Worm (Caenorhabditis elegans) whole organism, L4 larva: Measurements from ENCODE around the gene icl-1.
A peak's percentile ranks its signal among the peaks of the same experiment; 100 is the strongest.

Experiments
- D1046.2 ChIP-seq: fragments of 200-800 bp; sonication (Bioruptor generic); IDR thresholded peaks from 2 replicates; pipeline ENCODE4 v1.3.6; 2022; ENCODE audit warnings: missing genetic modification characterization, missing compliant biosample characterization
- F37D6.2 ChIP-seq: sonication (generic microtip); optimal IDR thresholded peaks from 2 replicates; lab custom pipeline; 2016; ENCODE audit warnings: mild to moderate bottlenecking, missing genetic modification characterization, missing compliant biosample characterization
- F49E8.2 ChIP-seq: sonication (generic microtip); optimal IDR thresholded peaks from 2 replicates; lab custom pipeline; 2016; ENCODE audit warnings: missing compliant biosample characterization, mild to moderate bottlenecking, missing genetic modification characterization, borderline replicate concordance
- Y105C5A.15 ChIP-seq: fragments of 200-800 bp; sonication (Bioruptor generic); IDR thresholded peaks from 2 replicates; pipeline ENCODE4 v1.3.6; 2022; ENCODE audit warnings: missing genetic modification characterization, missing compliant biosample characterization
- Y5F2A.4 ChIP-seq: fragments of 200-800 bp; sonication (Bioruptor generic); optimal IDR thresholded peaks from 2 replicates; lab custom pipeline; 2018; ENCODE audit warnings: mild to moderate bottlenecking, missing genetic modification characterization, missing compliant biosample characterization
- Y75B8A.6 ChIP-seq: fragments of 200-800 bp; sonication (Bioruptor generic); IDR thresholded peaks from 2 replicates; pipeline ENCODE4 v1.3.6; 2022; ENCODE audit warnings: missing genetic modification reagents, missing genetic modification characterization, missing compliant biosample characterization
- ZK337.2 ChIP-seq: fragments of 200-800 bp; sonication (Bioruptor generic); IDR thresholded peaks from 2 replicates; pipeline ENCODE4 v1.3.6; 2022; ENCODE audit warnings: missing genetic modification reagents, missing genetic modification characterization, missing compliant biosample characterization
- aha-1 ChIP-seq: fragments of 150-350 bp; peaks from one replicate; lab custom pipeline; 2014; ENCODE audit warnings: missing biosample characterization, missing genetic modification characterization
- aly-2 ChIP-seq: sonication (generic microtip); optimal IDR thresholded peaks from 2 replicates; lab custom pipeline; 2018; ENCODE audit warnings: missing biosample characterization, missing genetic modification characterization
- attf-4 ChIP-seq: sonication (generic microtip); optimal IDR thresholded peaks from 3 replicates; lab custom pipeline; 2017; ENCODE audit warnings: missing biosample characterization, missing genetic modification characterization
- ceh-20 ChIP-seq: fragments of 200-800 bp; sonication (Bioruptor generic); IDR thresholded peaks from 2 replicates; pipeline ENCODE4 v1.3.6; 2022; ENCODE audit warnings: missing genetic modification reagents, missing genetic modification characterization, missing compliant biosample characterization
- ceh-32 ChIP-seq: sonication (generic microtip); optimal IDR thresholded peaks from 2 replicates; lab custom pipeline; 2016; ENCODE audit warnings: mild to moderate bottlenecking, missing genetic modification characterization, missing compliant biosample characterization; ENCODE audit not compliant: poor library complexity
- ceh-62 ChIP-seq: sonication (generic microtip); optimal IDR thresholded peaks from 2 replicates; lab custom pipeline; 2017; ENCODE audit warnings: missing biosample characterization, missing genetic modification characterization
- daf-12 ChIP-seq: fragments of 150-350 bp; optimal IDR thresholded peaks from 2 replicates; lab custom pipeline; 2014; ENCODE audit warnings: missing biosample characterization, missing genetic modification reagents, missing genetic modification characterization
- dmd-6 ChIP-seq: fragments of 200-800 bp; sonication (Bioruptor generic); IDR thresholded peaks from 2 replicates; pipeline ENCODE4 v1.3.6; 2022; ENCODE audit warnings: missing genetic modification reagents, missing genetic modification characterization, missing compliant biosample characterization
- dmd-8 ChIP-seq: fragments of 200-800 bp; sonication (Bioruptor generic); IDR thresholded peaks from 2 replicates; pipeline ENCODE4 v1.3.6; 2022; ENCODE audit warnings: missing genetic modification characterization, missing compliant biosample characterization
- dmd-9 ChIP-seq: fragments of 200-800 bp; sonication (Bioruptor generic); IDR thresholded peaks from 2 replicates; pipeline ENCODE4 v1.3.6; 2022; ENCODE audit warnings: missing genetic modification reagents, missing genetic modification characterization, missing compliant biosample characterization
- egl-43 ChIP-seq: fragments of 200-800 bp; sonication (Bioruptor generic); IDR thresholded peaks from 2 replicates; pipeline ENCODE4 v1.3.6; 2022; ENCODE audit warnings: missing genetic modification reagents, missing genetic modification characterization, missing compliant biosample characterization
- gei-8 ChIP-seq: fragments of 200-800 bp; sonication (Bioruptor generic); optimal IDR thresholded peaks from 2 replicates; lab custom pipeline; 2018; ENCODE audit warnings: mild to moderate bottlenecking, missing genetic modification characterization, missing compliant biosample characterization
- hlh-11 ChIP-seq: fragments of 200-800 bp; sonication (Bioruptor generic); optimal IDR thresholded peaks from 2 replicates; lab custom pipeline; 2018; ENCODE audit warnings: mild to moderate bottlenecking, missing genetic modification characterization, missing compliant biosample characterization
- jun-1 ChIP-seq: fragments of 150-350 bp; optimal IDR thresholded peaks from 2 replicates; lab custom pipeline; 2014; ENCODE audit warnings: missing biosample characterization, missing genetic modification reagents, missing genetic modification characterization
- lim-7 ChIP-seq: fragments of 200-800 bp; sonication (Bioruptor generic); IDR thresholded peaks from 2 replicates; pipeline ENCODE4 v1.3.6; 2022; ENCODE audit warnings: missing genetic modification characterization, missing compliant biosample characterization
- lin-1 ChIP-seq: fragments of 200-800 bp; sonication (Bioruptor generic); IDR thresholded peaks from 2 replicates; pipeline ENCODE4 v1.3.6; 2022; ENCODE audit warnings: missing genetic modification reagents, missing genetic modification characterization, missing compliant biosample characterization
- lin-29 ChIP-seq: fragments of 200-800 bp; sonication (Bioruptor generic); IDR thresholded peaks from 2 replicates; pipeline ENCODE4 v1.3.6; 2022; ENCODE audit warnings: missing genetic modification reagents, missing genetic modification characterization, missing compliant biosample characterization
- lir-3 ChIP-seq: sonication (generic microtip); optimal IDR thresholded peaks from 2 replicates; lab custom pipeline; 2016; ENCODE audit warnings: mild to moderate bottlenecking, missing genetic modification characterization, missing compliant biosample characterization
- lsy-2 ChIP-seq, 2 experiments: fragments of 150-350 bp in 1 of 2; sonication (generic microtip) in 1 of 2; optimal IDR thresholded peaks; 2 replicates each; lab custom pipeline; 2014 to 2017; ENCODE audit warnings: missing biosample characterization in 2 of 2, missing genetic modification characterization in 2 of 2
- madf-5 ChIP-seq, 2 experiments: fragments of 200-800 bp; sonication (Bioruptor generic); IDR thresholded peaks; 2 replicates each; pipeline ENCODE4 v1.3.6; 2022; ENCODE audit warnings: missing compliant biosample characterization in 2 of 2, missing genetic modification characterization in 2 of 2
- madf-9 ChIP-seq: fragments of 200-800 bp; sonication (Bioruptor generic); conservative IDR thresholded peaks from 2 replicates; pipeline ENCODE4 v1.3.6; 2022; ENCODE audit warnings: missing genetic modification reagents, missing genetic modification characterization, missing compliant biosample characterization
- mdt-29 ChIP-seq: fragments of 200-800 bp; sonication (Bioruptor generic); IDR thresholded peaks from 2 replicates; pipeline ENCODE4 v1.3.6; 2022; ENCODE audit warnings: missing genetic modification reagents, missing genetic modification characterization, missing compliant biosample characterization
- mxl-3 ChIP-seq: fragments of 200-800 bp; sonication (Bioruptor generic); optimal IDR thresholded peaks from 2 replicates; lab custom pipeline; 2018; ENCODE audit warnings: mild to moderate bottlenecking, missing genetic modification characterization, missing compliant biosample characterization
- nhr-11 ChIP-seq: fragments of 150-350 bp; optimal IDR thresholded peaks from 2 replicates; lab custom pipeline; 2014; ENCODE audit warnings: missing biosample characterization, missing genetic modification characterization
- nhr-25 ChIP-seq: sonication (generic microtip); optimal IDR thresholded peaks from 2 replicates; lab custom pipeline; 2017; ENCODE audit warnings: missing genetic modification characterization, mild to moderate bottlenecking, missing compliant biosample characterization, antibody characterized with exemption, moderate library complexity, borderline replicate concordance; ENCODE audit not compliant: insufficient read depth
- nhr-28 ChIP-seq: fragments of 150-350 bp; optimal IDR thresholded peaks from 2 replicates; lab custom pipeline; 2014; ENCODE audit warnings: missing biosample characterization, missing genetic modification characterization
- nhr-41 ChIP-seq: fragments of 200-800 bp; sonication (Bioruptor generic); IDR thresholded peaks from 2 replicates; pipeline ENCODE4 v1.3.6; 2022; ENCODE audit warnings: missing genetic modification reagents, missing genetic modification characterization, missing compliant biosample characterization
- nhr-48 ChIP-seq: sonication (generic microtip); optimal IDR thresholded peaks from 2 replicates; lab custom pipeline; 2016; ENCODE audit warnings: mild to moderate bottlenecking, missing genetic modification characterization, missing compliant biosample characterization
- nhr-6 ChIP-seq: fragments of 150-350 bp; optimal IDR thresholded peaks from 2 replicates; lab custom pipeline; 2014; ENCODE audit warnings: missing biosample characterization, missing genetic modification characterization
- php-3 ChIP-seq: fragments of 200-800 bp; sonication (Bioruptor generic); IDR thresholded peaks from 2 replicates; pipeline ENCODE4 v1.3.6; 2022; ENCODE audit warnings: missing genetic modification reagents, missing genetic modification characterization, missing compliant biosample characterization
- rbr-2 ChIP-seq: sonication (generic microtip); optimal IDR thresholded peaks from 2 replicates; lab custom pipeline; 2016; ENCODE audit warnings: missing genotype, missing genetic modification characterization, missing compliant biosample characterization
- saeg-2 ChIP-seq: fragments of 200-800 bp; sonication (Bioruptor generic); IDR thresholded peaks from 2 replicates; pipeline ENCODE4 v1.3.6; 2022; ENCODE audit warnings: missing genetic modification reagents, missing genetic modification characterization, missing compliant biosample characterization
- set-16 ChIP-seq: fragments of 200-800 bp; sonication (Bioruptor generic); IDR thresholded peaks from 2 replicates; pipeline ENCODE4 v1.3.6; 2022; ENCODE audit warnings: missing genetic modification reagents, missing genetic modification characterization, missing compliant biosample characterization
- skn-1 ChIP-seq: fragments of 150-350 bp; optimal IDR thresholded peaks from 2 replicates; lab custom pipeline; 2014; ENCODE audit warnings: missing biosample characterization, missing genetic modification characterization
- spr-1 ChIP-seq: sonication (generic microtip); optimal IDR thresholded peaks from 2 replicates; lab custom pipeline; 2016; ENCODE audit warnings: mild to moderate bottlenecking, missing genetic modification characterization, missing compliant biosample characterization
- unc-62 ChIP-seq, 3 experiments: fragments of 150-350 bp in 1 of 3; sonication (generic microtip); optimal IDR thresholded peaks in 2 of 3; peaks in 1 of 3; 1 replicate in 1 of 3; 2 replicates in 2 of 3; lab custom pipeline; 2014 to 2017; ENCODE audit warnings: missing biosample characterization in 3 of 3, missing genetic modification characterization in 3 of 3, missing genetic modification reagents in 3 of 3, missing genotype in 1 of 3
- vab-7 ChIP-seq: fragments of 200-800 bp; sonication (Bioruptor generic); IDR thresholded peaks from 2 replicates; pipeline ENCODE4 v1.3.6; 2022; ENCODE audit warnings: missing genetic modification reagents, missing genetic modification characterization, missing compliant biosample characterization
- zag-1 ChIP-seq: fragments of 150-350 bp; optimal IDR thresholded peaks from 2 replicates; lab custom pipeline; 2014; ENCODE audit warnings: missing biosample characterization, missing genetic modification characterization
- zfp-3 ChIP-seq: fragments of 200-800 bp; sonication (Bioruptor generic); conservative IDR thresholded peaks from 2 replicates; pipeline ENCODE4 v1.3.6; 2022; ENCODE audit warnings: missing genetic modification reagents, missing genetic modification characterization, missing compliant biosample characterization
- ztf-7 ChIP-seq: fragments of 150-350 bp; optimal IDR thresholded peaks from 2 replicates; lab custom pipeline; 2014; ENCODE audit warnings: missing biosample characterization, missing genetic modification characterization

Gene icl-1

ce11 chrV:724470-724890, 3.3 kb downstream of the icl-1 start:
- no peak for TF ChIP-seq daf-12 (tag; lab: Kevin White, UChicago)
- TF ChIP-seq aha-1 (tag; lab: Kevin White, UChicago) = peak; percentile 92
- TF ChIP-seq lir-3 = no peak
- TF ChIP-seq F37D6.2 (tag; lab: Kevin White, UChicago) = no peak
- TF ChIP-seq jun-1 (tag; lab: Kevin White, UChicago) = no peak
- no peak for TF ChIP-seq nhr-11 (tag; lab: Kevin White, UChicago)
- no peak for TF ChIP-seq zag-1
- no peak for TF ChIP-seq ceh-32 (tag; lab: Kevin White, UChicago)
- TF ChIP-seq lim-7 = 0 out of 2 replicates have a peak, but pooled peaks have one; percentile 26
- peak in 1 of 2 experiments; percentile 11 for TF ChIP-seq lsy-2 (tag; optimal IDR thresholded peaks at IDR 0.05; lab: Kevin White, UChicago)
- no peak for TF ChIP-seq hlh-11 (tag; lab: Kevin White, UChicago)
- no peak for TF ChIP-seq nhr-6 (tag; lab: Kevin White, UChicago)
- peak; percentile 87 for TF ChIP-seq set-16
- TF ChIP-seq spr-1 (tag; lab: Kevin White, UChicago) = no peak
- TF ChIP-seq nhr-25 (tag; lab: Kevin White, UChicago) = no peak
- no peak for TF ChIP-seq saeg-2 (GFP tag; lab: Robert Waterston, UW)
- TF ChIP-seq rbr-2 (tag; lab: Kevin White, UChicago) = no peak
- no peak for TF ChIP-seq ZK337.2 (GFP tag; lab: Robert Waterston, UW)
- TF ChIP-seq dmd-9 = 0 out of 2 replicates have a peak, but pooled peaks have one; percentile 31
- TF ChIP-seq gei-8 (GFP tag; lab: Kevin White, UChicago) = no peak
- no peak for TF ChIP-seq unc-62 (GFP tag; optimal IDR thresholded peaks at IDR 0.05 in 1 of 2; lab: Kevin White, UChicago)
- no peak for TF ChIP-seq unc-62 (tag; optimal IDR thresholded peaks at IDR 0.05; lab: Kevin White, UChicago)

- TF ChIP-seq Y5F2A.4 (GFP tag; lab: Kevin White, UChicago) = peak; percentile 33
- no peak; the same call in 1 of the 2 replicates for TF ChIP-seq dmd-9
- peak; percentile 93 for TF ChIP-seq nhr-6 (tag; lab: Kevin White, UChicago)
- peak; percentile 95 for TF ChIP-seq aha-1 (tag; lab: Kevin White, UChicago)
- 0 out of 2 replicates have a peak, but pooled peaks have one; percentile 7 for TF ChIP-seq nhr-41 (GFP tag; lab: Robert Waterston, UW)
- no peak for TF ChIP-seq set-16
- TF ChIP-seq dmd-6 (GFP tag; lab: Robert Waterston, UW) = no peak
- TF ChIP-seq skn-1 = no peak
- TF ChIP-seq ZK337.2 (GFP tag; lab: Robert Waterston, UW) = no peak
- no peak for TF ChIP-seq aly-2 (tag; lab: Kevin White, UChicago)
- peak; percentile 59 for TF ChIP-seq ceh-20
- TF ChIP-seq nhr-48 (tag; lab: Kevin White, UChicago) = peak; percentile 68
- TF ChIP-seq lin-1 (GFP tag; lab: Robert Waterston, UW) = no peak; the same call in 1 of the 2 replicates
- no peak for TF ChIP-seq vab-7 (GFP tag; lab: Robert Waterston, UW)
- no peak for TF ChIP-seq madf-5 (GFP tag; IDR thresholded peaks at IDR 0.05; lab: Robert Waterston, UW)
- peak; percentile 76; the same call in 1 of the 2 replicates for TF ChIP-seq php-3
- TF ChIP-seq daf-12 (tag; lab: Kevin White, UChicago) = no peak
- peak in 1 of 2 experiments; percentile 80 for TF ChIP-seq unc-62 (GFP tag; optimal IDR thresholded peaks at IDR 0.05 in 1 of 2; lab: Kevin White, UChicago)
- TF ChIP-seq unc-62 (tag; optimal IDR thresholded peaks at IDR 0.05; lab: Kevin White, UChicago) = no peak
- TF ChIP-seq dmd-8 = no peak
- no peak for TF ChIP-seq ceh-62 (tag; lab: Kevin White, UChicago)
- TF ChIP-seq mdt-29 (GFP tag; lab: Robert Waterston, UW) = peak; percentile 32; the same call in 1 of the 2 replicates
- peak; percentile 97 for TF ChIP-seq zfp-3 (GFP tag; lab: Robert Waterston, UW)
- no peak for TF ChIP-seq D1046.2 (GFP tag; lab: Robert Waterston, UW)
- no peak; the same call in 1 of the 2 replicates for TF ChIP-seq lin-29 (GFP tag; lab: Robert Waterston, UW)
- no peak for TF ChIP-seq attf-4
- TF ChIP-seq Y105C5A.15 = peak; percentile 8; the same call in 1 of the 2 replicates
- TF ChIP-seq lir-3 = no peak
- peak; percentile 66 for TF ChIP-seq ztf-7
- TF ChIP-seq madf-9 (GFP tag; lab: Robert Waterston, UW) = no peak
- no peak for TF ChIP-seq F49E8.2 (tag; lab: Kevin White, UChicago)
- TF ChIP-seq nhr-11 (tag; lab: Kevin White, UChicago) = peak; percentile 49
- peak; percentile 45 for TF ChIP-seq nhr-28 (tag; lab: Kevin White, UChicago)
- peak; percentile 42 for TF ChIP-seq mxl-3 (GFP tag; lab: Kevin White, UChicago)
- TF ChIP-seq Y75B8A.6 (GFP tag; lab: Robert Waterston, UW) = peak; percentile 69; the same call in 1 of the 2 replicates
- TF ChIP-seq nhr-25 (tag; lab: Kevin White, UChicago) = no peak
- TF ChIP-seq egl-43 (GFP tag; lab: Robert Waterston, UW) = no peak
Observed at ce11 chrV:723895-724352, 3.9 kb downstream of the icl-1 start, which contains the start of gene fbxb-72. fbxb-72 (minus strand) TSS chrV:723952.
